Fruit fly (Drosophila melanogaster): ENCODE data around the gene tal-2A.

tal-2A gene

dm6 chr3R:13812736-13813250, at the start of gene tal-2A, which contains the start of the genes tal-1A, tal-3A and tal-AA:
TSS of gene tal-2A (plus strand) at chr3R:13813109.
TSS of gene tal-1A (plus strand) at chr3R:13813109.
TSS of gene tal-3A (plus strand) at chr3R:13813109.
TSS of gene tal-AA (plus strand) at chr3R:13813109.
- TF ChIP-seq CG14711 (tag; optimal IDR thresholded peaks at IDR 0.05): no peak
- TF ChIP-seq tj (GFP tag; optimal IDR thresholded peaks at IDR 0.05): peak; percentile 79
- peak; percentile 45 for TF ChIP-seq Hr96 (GFP tag; optimal IDR thresholded peaks at IDR 0.05)
- peak; percentile 9 for TF ChIP-seq Mnt (GFP tag; optimal IDR thresholded peaks at IDR 0.05)
- no peak for TF ChIP-seq kay (GFP tag; ENCODE audit: borderline replicate concordance)
- TF ChIP-seq Clk (GFP tag; optimal IDR thresholded peaks at IDR 0.05): no peak
- TF ChIP-seq CG5204 (GFP tag; optimal IDR thresholded peaks at IDR 0.05): no peak
- TF ChIP-seq bab1 (GFP tag; optimal IDR thresholded peaks at IDR 0.05): peak; percentile 36
- TF ChIP-seq pad (GFP tag; optimal IDR thresholded peaks at IDR 0.05): no peak
- TF ChIP-seq CG7045 (GFP tag; optimal IDR thresholded peaks at IDR 0.05): no peak
- peak; percentile 4 for TF ChIP-seq CG12768 (GFP tag; optimal IDR thresholded peaks at IDR 0.05)
- no peak for TF ChIP-seq CG1620 (GFP tag; optimal IDR thresholded peaks at IDR 0.05)
- TF ChIP-seq CG7101 (tag; optimal IDR thresholded peaks at IDR 0.05): no peak
- no peak for TF ChIP-seq cnc (optimal IDR thresholded peaks at IDR 0.05)
- TF ChIP-seq Crg-1 (GFP tag; optimal IDR thresholded peaks at IDR 0.05): peak; percentile 36

dm6 chr3R:13765001-13765400, 47.9 kb upstream of the tal-2A start:
- no peak for TF ChIP-seq toe (GFP tag; optimal IDR thresholded peaks at IDR 0.05)
- no peak for TF ChIP-seq Crg-1 (GFP tag; optimal IDR thresholded peaks at IDR 0.05)
- no peak for TF ChIP-seq CG11617 (GFP tag; optimal IDR thresholded peaks at IDR 0.05)
- TF ChIP-seq pad (GFP tag; optimal IDR thresholded peaks at IDR 0.05): no peak
- TF ChIP-seq cnc (optimal IDR thresholded peaks at IDR 0.05): no peak
- TF ChIP-seq CG33017 (tag; optimal IDR thresholded peaks at IDR 0.05): no peak
- no peak for TF ChIP-seq CG7101 (tag; optimal IDR thresholded peaks at IDR 0.05)
- no peak for TF ChIP-seq Mnt (GFP tag; optimal IDR thresholded peaks at IDR 0.05)
- TF ChIP-seq CG14711 (tag; optimal IDR thresholded peaks at IDR 0.05): no peak
- TF ChIP-seq cic (GFP tag; optimal IDR thresholded peaks at IDR 0.05): no peak
- no peak for TF ChIP-seq CG1620 (GFP tag; optimal IDR thresholded peaks at IDR 0.05)
- TF ChIP-seq tj (GFP tag; optimal IDR thresholded peaks at IDR 0.05): no peak
- TF ChIP-seq Hr96 (GFP tag; optimal IDR thresholded peaks at IDR 0.05): no peak
- TF ChIP-seq bab1 (GFP tag; optimal IDR thresholded peaks at IDR 0.05): no peak
- TF ChIP-seq CG12768 (GFP tag; optimal IDR thresholded peaks at IDR 0.05): no peak
- TF ChIP-seq kay (GFP tag; ENCODE audit: borderline replicate concordance): no peak
- no peak for TF ChIP-seq Clk (GFP tag; optimal IDR thresholded peaks at IDR 0.05)
- no peak for TF ChIP-seq ovo (GFP tag; optimal IDR thresholded peaks at IDR 0.05)

DNA sequence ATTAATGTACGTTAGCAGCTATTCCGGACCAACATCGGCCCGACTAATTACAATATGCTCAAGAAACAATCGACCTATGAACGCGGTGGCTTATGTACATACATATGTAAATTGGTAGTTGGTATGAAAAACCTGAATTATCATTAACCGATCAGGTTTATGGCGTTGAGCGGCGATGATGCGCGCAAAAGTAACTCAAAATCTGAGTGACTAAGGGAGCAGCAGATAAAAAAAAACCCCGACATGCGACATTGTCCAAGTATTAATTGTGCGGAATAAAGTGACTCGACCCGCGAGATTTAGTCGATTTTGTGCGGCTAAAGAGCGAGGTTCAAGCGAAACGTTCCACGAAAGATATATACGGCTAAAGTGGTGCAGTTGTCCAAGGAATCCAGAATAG, 47.5 kb upstream of the tal-2A start, which contains the start of gene CG9312:
Gene CG9312, plus strand, starts transcription at position 301 of the 400 bp plus-strand sequence.
- TF ChIP-seq ovo (GFP tag; optimal IDR thresholded peaks at IDR 0.05) (no peak), bab1 (GFP tag; optimal IDR thresholded peaks at IDR 0.05) (no peak), CG11617 (GFP tag; optimal IDR thresholded peaks at IDR 0.05) (no peak), Mnt (GFP tag; optimal IDR thresholded peaks at IDR 0.05) (no peak), CG5204 (GFP tag; optimal IDR thresholded peaks at IDR 0.05) (no peak), CG14711 (tag; optimal IDR thresholded peaks at IDR 0.05) (no peak), cic (GFP tag; optimal IDR thresholded peaks at IDR 0.05) (no peak), CG7045 (GFP tag; optimal IDR thresholded peaks at IDR 0.05) (no peak), Crg-1 (GFP tag; optimal IDR thresholded peaks at IDR 0.05) (no peak), CG1620 (GFP tag; optimal IDR thresholded peaks at IDR 0.05) (no peak), Hr96 (GFP tag; optimal IDR thresholded peaks at IDR 0.05) (no peak), toe (GFP tag; optimal IDR thresholded peaks at IDR 0.05) (no peak), pad (GFP tag; optimal IDR thresholded peaks at IDR 0.05) (no peak), Clk (GFP tag; optimal IDR thresholded peaks at IDR 0.05) (no peak), cnc (optimal IDR thresholded peaks at IDR 0.05) (no peak), kay (GFP tag; ENCODE audit: borderline replicate concordance) (no peak), CG12768 (GFP tag; optimal IDR thresholded peaks at IDR 0.05) (no peak), tj (GFP tag; optimal IDR thresholded peaks at IDR 0.05) (no peak)

- TF ChIP-seq ovo (GFP tag; optimal IDR thresholded peaks at IDR 0.05) (no peak), Clk (GFP tag; optimal IDR thresholded peaks at IDR 0.05) (no peak), cic (GFP tag; optimal IDR thresholded peaks at IDR 0.05) (no peak), CG33017 (tag; optimal IDR thresholded peaks at IDR 0.05) (no peak), CG7045 (GFP tag; optimal IDR thresholded peaks at IDR 0.05) (no peak), Mnt (GFP tag; optimal IDR thresholded peaks at IDR 0.05) (no peak), cnc (optimal IDR thresholded peaks at IDR 0.05) (no peak), Hr96 (GFP tag; optimal IDR thresholded peaks at IDR 0.05) (no peak), toe (GFP tag; optimal IDR thresholded peaks at IDR 0.05) (no peak), CG5204 (GFP tag; optimal IDR thresholded peaks at IDR 0.05) (no peak), Crg-1 (GFP tag; optimal IDR thresholded peaks at IDR 0.05) (no peak), CG12768 (GFP tag; optimal IDR thresholded peaks at IDR 0.05) (no peak), CG14711 (tag; optimal IDR thresholded peaks at IDR 0.05) (no peak), tj (GFP tag; optimal IDR thresholded peaks at IDR 0.05) (no peak), CG7101 (tag; optimal IDR thresholded peaks at IDR 0.05) (no peak), kay (GFP tag; ENCODE audit: borderline replicate concordance) (no peak), pad (GFP tag; optimal IDR thresholded peaks at IDR 0.05) (no peak)
These were observed 45.7 kb upstream of the tal-2A start, which contains the start of gene Cht5 for dm6 chr3R:13767239-13767638. TSS of gene Cht5 (plus strand) at chr3R:13767549.

dm6 chr3R:13771195-13771594, 41.7 kb upstream of the tal-2A start, which contains the start of gene CG9297:
TSS of gene CG9297 (plus strand) at chr3R:13771495.
- TF ChIP-seq cic (GFP tag; optimal IDR thresholded peaks at IDR 0.05) (no peak), Crg-1 (GFP tag; optimal IDR thresholded peaks at IDR 0.05) (no peak), CG12768 (GFP tag; optimal IDR thresholded peaks at IDR 0.05) (no peak), ovo (GFP tag; optimal IDR thresholded peaks at IDR 0.05) (no peak), CG5204 (GFP tag; optimal IDR thresholded peaks at IDR 0.05) (no peak), toe (GFP tag; optimal IDR thresholded peaks at IDR 0.05) (no peak), bab1 (GFP tag; optimal IDR thresholded peaks at IDR 0.05) (no peak), cnc (optimal IDR thresholded peaks at IDR 0.05) (no peak), tj (GFP tag; optimal IDR thresholded peaks at IDR 0.05) (no peak), Clk (GFP tag; optimal IDR thresholded peaks at IDR 0.05) (no peak), CG11617 (GFP tag; optimal IDR thresholded peaks at IDR 0.05) (no peak)

Measured in whole organism, adult.